Fruit fly (Drosophila melanogaster): Measurements from ENCODE around the gene CG42588.
A peak's percentile ranks its signal among the peaks of the same experiment; 100 is the strongest.

CG42588 gene

dm6 chr3L:12874211-12874610 lies 60.2 kb downstream of the CG42588 start (continued):
- no peak for TF ChIP-seq Usf (GFP tag; optimal IDR thresholded peaks at IDR 0.05)
- no peak for TF ChIP-seq CG30431 (GFP tag; optimal IDR thresholded peaks at IDR 0.05)
- 0 out of 2 replicates have a peak, but pooled peaks have one; percentile 7 for TF ChIP-seq onecut (GFP tag; IDR thresholded peaks at IDR 0.05)
- no peak for TF ChIP-seq CG10431 (GFP tag; optimal IDR thresholded peaks at IDR 0.05)
- no peak for TF ChIP-seq otp (GFP tag; IDR thresholded peaks at IDR 0.05)
- TF ChIP-seq pum (GFP tag; optimal IDR thresholded peaks at IDR 0.05): no peak
- TF ChIP-seq lov (optimal IDR thresholded peaks at IDR 0.05): no peak
- TF ChIP-seq lov (GFP tag; IDR thresholded peaks at IDR 0.05): no peak
- TF ChIP-seq CG9727 (GFP tag; optimal IDR thresholded peaks at IDR 0.05): peak; percentile 7
- TF ChIP-seq amos (GFP tag; IDR thresholded peaks at IDR 0.05; ENCODE audit: partially characterized antibody): no peak
- TF ChIP-seq CG34422 (GFP tag; IDR thresholded peaks at IDR 0.05): no peak
- no peak for TF ChIP-seq Elba2 (GFP tag; optimal IDR thresholded peaks at IDR 0.05)
- no peak for TF ChIP-seq gcm2 (GFP tag; optimal IDR thresholded peaks at IDR 0.05)
- TF ChIP-seq E2f1 (GFP tag; IDR thresholded peaks at IDR 0.05): no peak
- TF ChIP-seq CG7963 (GFP tag; IDR thresholded peaks at IDR 0.05; ENCODE audit: partially characterized antibody): no peak
- peak; percentile 15 for TF ChIP-seq mam (GFP tag; optimal IDR thresholded peaks at IDR 0.05)
- no peak for TF ChIP-seq jigr1 (GFP tag; IDR thresholded peaks at IDR 0.05)
- no peak for TF ChIP-seq CG8388 (GFP tag; optimal IDR thresholded peaks at IDR 0.05)
- peak; percentile 20 for TF ChIP-seq lilli (GFP tag; optimal IDR thresholded peaks at IDR 0.05)
- TF ChIP-seq CG7987 (GFP tag; optimal IDR thresholded peaks at IDR 0.05): no peak
- TF ChIP-seq H2.0 (GFP tag; IDR thresholded peaks at IDR 0.05): no peak
- TF ChIP-seq CG18619 (GFP tag; optimal IDR thresholded peaks at IDR 0.05): no peak
- no peak for TF ChIP-seq CG14014 (GFP tag; IDR thresholded peaks at IDR 0.05)
- TF ChIP-seq CG4424 (GFP tag; optimal IDR thresholded peaks at IDR 0.05): no peak
- no peak for TF ChIP-seq tna (GFP tag; IDR thresholded peaks at IDR 0.05; ENCODE audit: partially characterized antibody)
- TF ChIP-seq ttk (GFP tag; IDR thresholded peaks at IDR 0.05): no peak
- TF ChIP-seq CoRest (tag; optimal IDR thresholded peaks at IDR 0.05): peak; percentile 17
- no peak for TF ChIP-seq mirr (GFP tag; optimal IDR thresholded peaks at IDR 0.05)
- no peak for TF ChIP-seq trem (tag; optimal IDR thresholded peaks at IDR 0.05)
- no peak for TF ChIP-seq ind (GFP tag; optimal IDR thresholded peaks at IDR 0.05)
- TF ChIP-seq HHEX (GFP tag; optimal IDR thresholded peaks at IDR 0.05): no peak
- TF ChIP-seq ase (GFP tag; IDR thresholded peaks at IDR 0.05): no peak
- TF ChIP-seq CG3163 (GFP tag; optimal IDR thresholded peaks at IDR 0.05): no peak
- TF ChIP-seq Eip74EF (GFP tag; optimal IDR thresholded peaks at IDR 0.05): no peak
- no peak for TF ChIP-seq ato (GFP tag; IDR thresholded peaks at IDR 0.05; ENCODE audit: partially characterized antibody)
- TF ChIP-seq peb (GFP tag; IDR thresholded peaks at IDR 0.05): no peak
- no peak for TF ChIP-seq ftz-f1 (GFP tag; optimal IDR thresholded peaks at IDR 0.05)
- no peak for TF ChIP-seq unc-4 (GFP tag; IDR thresholded peaks at IDR 0.05; ENCODE audit: partially characterized antibody)
- no peak for TF ChIP-seq chm (GFP tag; IDR thresholded peaks at IDR 0.05)
- no peak for TF ChIP-seq zfh2 (GFP tag; optimal IDR thresholded peaks at IDR 0.05)
- no peak for TF ChIP-seq toy (GFP tag; IDR thresholded peaks at IDR 0.05)
- no peak for TF ChIP-seq Hey (tag; optimal IDR thresholded peaks at IDR 0.05)
- no peak for TF ChIP-seq gt (GFP tag; IDR thresholded peaks at IDR 0.05)
- no peak; the same call in none of the 2 replicates for TF ChIP-seq Rfx (GFP tag; IDR thresholded peaks at IDR 0.05)
- TF ChIP-seq gem (tag; optimal IDR thresholded peaks at IDR 0.05): peak; percentile 26
- peak; percentile 25 for TF ChIP-seq Fer3 (tag; optimal IDR thresholded peaks at IDR 0.05)
- TF ChIP-seq chif (GFP tag; optimal IDR thresholded peaks at IDR 0.05): no peak
- no peak for TF ChIP-seq CG31441 (GFP tag; IDR thresholded peaks at IDR 0.05)
- TF ChIP-seq CG5180 (GFP tag; optimal IDR thresholded peaks at IDR 0.05): no peak
- peak; percentile 7 for TF ChIP-seq fd3F (GFP tag; optimal IDR thresholded peaks at IDR 0.05)
- TF ChIP-seq zen (tag; optimal IDR thresholded peaks at IDR 0.05): no peak
- TF ChIP-seq CG8944 (GFP tag; optimal IDR thresholded peaks at IDR 0.05): no peak
